ENCODE assay signal across 1 fruit fly cellular context in the genomic region with DNA sequence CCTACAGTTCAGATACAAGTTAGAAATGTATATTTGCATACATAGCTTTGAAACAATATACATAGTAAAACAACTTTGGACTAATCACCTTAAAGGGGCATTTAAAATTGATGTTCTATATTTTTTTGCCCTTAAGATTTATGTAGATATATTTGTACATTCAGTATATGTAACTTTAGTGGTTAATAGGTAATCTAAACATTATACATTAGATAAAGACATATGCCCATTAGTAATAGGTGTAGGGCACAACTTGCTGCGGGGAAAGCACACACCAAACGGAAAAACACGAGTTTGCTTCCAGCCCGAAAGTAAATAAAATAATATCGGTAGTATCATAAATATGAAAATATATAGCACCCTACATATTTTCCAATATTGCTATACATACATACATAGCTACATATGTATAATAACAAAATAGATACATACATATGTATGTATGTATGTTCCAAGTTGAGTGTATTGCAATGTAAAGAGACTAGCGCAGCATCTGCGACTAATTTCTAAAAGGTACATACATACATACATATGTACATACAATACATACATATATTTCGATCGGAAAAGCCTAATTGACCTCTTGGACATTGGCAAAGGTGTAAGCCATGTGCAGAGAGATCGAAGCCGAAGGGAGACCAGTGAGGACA.
TF ChIP-seq lines count a peak whose summit lies in the region.

TSS of gene CG43736 (plus strand) at position 600 of the 650 bp plus-strand sequence.

TF ChIP-seq in whole organism, embryonic, 481 proteins besides CTCF, POLR2A, EP300 and RAD21 (continued from another document):
- peak; percentile 17 for TF ChIP-seq BEAF-32 (GFP tag; optimal IDR thresholded peaks at IDR 0.05; lab: Kevin White, UChicago)
- peak; percentile 95 for TF ChIP-seq bcd (GFP tag; optimal IDR thresholded peaks at IDR 0.05; lab: Kevin White, UChicago)
- peak; percentile 98 for TF ChIP-seq Med (GFP tag; lab: Kevin White, UChicago)
- TF ChIP-seq CG10654 (GFP tag; optimal IDR thresholded peaks at IDR 0.05; lab: Kevin White, UChicago), result peak; percentile 94
- TF ChIP-seq CG4360 (GFP tag; IDR thresholded peaks at IDR 0.05; lab: Robert Waterston, UW), result no peak
- TF ChIP-seq dmrt99B (tag; optimal IDR thresholded peaks at IDR 0.05; lab: Kevin White, UChicago), result peak; percentile 98
- TF ChIP-seq CG18262 (tag; optimal IDR thresholded peaks at IDR 0.05; lab: Kevin White, UChicago), result peak; percentile 98
- peak; percentile 94 for TF ChIP-seq org-1 (GFP tag; optimal IDR thresholded peaks at IDR 0.05; lab: Kevin White, UChicago)
- peak; percentile 82 for TF ChIP-seq Nf-YA (GFP tag; IDR thresholded peaks at IDR 0.05; lab: Robert Waterston, UW)
- TF ChIP-seq onecut (GFP tag; IDR thresholded peaks at IDR 0.05; lab: Robert Waterston, UW), result peak; percentile 84
- no peak for TF ChIP-seq CG34224 (GFP tag; IDR thresholded peaks at IDR 0.05; lab: Robert Waterston, UW; ENCODE audit: partially characterized antibody)
- peak; percentile 75 for TF ChIP-seq ap (GFP tag; IDR thresholded peaks at IDR 0.05; lab: Robert Waterston, UW)
- TF ChIP-seq ato (GFP tag; IDR thresholded peaks at IDR 0.05; lab: Robert Waterston, UW; ENCODE audit: partially characterized antibody), result no peak
- TF ChIP-seq ash1 (GFP tag; optimal IDR thresholded peaks at IDR 0.05; lab: Kevin White, UChicago), result peak; percentile 49
- TF ChIP-seq CG5180 (GFP tag; optimal IDR thresholded peaks at IDR 0.05; lab: Kevin White, UChicago), result peak; percentile 82
- peak; percentile 86 for TF ChIP-seq her (GFP tag; optimal IDR thresholded peaks at IDR 0.05; lab: Kevin White, UChicago)
- no peak for TF ChIP-seq Dfd (GFP tag; optimal IDR thresholded peaks at IDR 0.05; lab: Kevin White, UChicago)
- TF ChIP-seq CG11696 (GFP tag; IDR thresholded peaks at IDR 0.05; lab: Robert Waterston, UW), result peak; percentile 61
- TF ChIP-seq CG33557 (GFP tag; optimal IDR thresholded peaks at IDR 0.05; lab: Kevin White, UChicago), result peak; percentile 93
